Fruit fly (Drosophila melanogaster) S2 (cell line): Measurements from ENCODE around the gene Cp15.

Experiments
- CG8478 ChIP-seq: fragments of >200 bp; optimal IDR thresholded peaks from 2 replicates; lab custom pipeline; 2018
- CTCF ChIP-seq, 2 experiments: fragments of >200 bp; optimal IDR thresholded peaks; 2 replicates each; lab custom pipeline; 2018

The Cp15 gene

DNA sequence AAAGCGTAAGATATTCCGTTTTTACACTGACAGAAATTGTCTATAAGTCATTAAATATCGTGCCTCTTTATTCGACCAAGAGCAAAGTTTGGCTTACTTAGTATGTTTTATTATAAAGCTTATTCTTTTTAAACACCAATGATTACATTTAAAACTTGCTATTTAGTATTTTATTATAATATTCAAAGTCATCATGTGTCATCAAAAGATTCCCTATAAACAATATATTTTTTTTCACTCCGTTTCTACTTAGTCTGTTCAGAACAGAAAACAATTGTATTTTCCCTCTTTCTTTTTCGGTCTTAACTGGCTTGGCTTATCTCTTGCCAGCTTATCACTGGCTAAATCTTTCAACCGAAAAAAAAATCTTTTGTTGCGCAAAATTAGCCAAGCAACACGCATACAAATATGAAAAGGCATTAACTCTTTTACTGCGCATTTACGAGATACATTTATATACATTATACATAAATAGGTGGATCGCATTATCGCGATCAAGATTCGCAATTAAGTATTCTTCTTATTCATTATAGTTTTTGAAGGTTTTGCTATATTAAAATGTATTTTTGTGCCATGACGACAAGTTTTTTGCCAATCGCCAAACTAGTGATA lies 49.1 kb downstream of the Cp15 start:
- TF ChIP-seq CG8478 (lab: Kevin White, UChicago) (no peak), CTCF (optimal IDR thresholded peaks at IDR 0.05; lab: Kevin White, UChicago) (no peak)
